Worm (Caenorhabditis elegans) whole organism, late embryonic: ENCODE data around the gene dsh-2.

Experiments
- F13H6.1 ChIP-seq: sonication (generic microtip); optimal IDR thresholded peaks from 2 replicates; lab custom pipeline; 2016; ENCODE audit warnings: missing genetic modification characterization, missing compliant biosample characterization
- K09A11.1 ChIP-seq: sonication (generic microtip); optimal IDR thresholded peaks from 2 replicates; lab custom pipeline; 2017; ENCODE audit warnings: antibody characterized with exemption, mild to moderate bottlenecking, missing genetic modification characterization, missing compliant biosample characterization; ENCODE audit not compliant: insufficient read depth
- T23F11.4 ChIP-seq: fragments of 200-800 bp; sonication (Bioruptor generic); optimal IDR thresholded peaks from 2 replicates; lab custom pipeline; 2018; ENCODE audit warnings: mild to moderate bottlenecking, missing genetic modification characterization, missing compliant biosample characterization
- Y22D7AL.16 ChIP-seq: sonication (generic microtip); optimal IDR thresholded peaks from 2 replicates; lab custom pipeline; 2016; ENCODE audit warnings: missing genetic modification characterization, missing compliant biosample characterization
- ahr-1 ChIP-seq: sonication (generic microtip); optimal IDR thresholded peaks from 2 replicates; lab custom pipeline; 2016; ENCODE audit warnings: missing genetic modification characterization, missing compliant biosample characterization
- ceh-18 ChIP-seq: sonication (generic microtip); optimal IDR thresholded peaks from 2 replicates; lab custom pipeline; 2016; ENCODE audit warnings: missing genetic modification characterization, missing compliant biosample characterization
- ceh-19 ChIP-seq: fragments of 200-800 bp; sonication (Bioruptor generic); optimal IDR thresholded peaks from 2 replicates; lab custom pipeline; 2018; ENCODE audit warnings: mild to moderate bottlenecking, missing genetic modification characterization, missing compliant biosample characterization
- ceh-24 ChIP-seq: sonication (generic microtip); optimal IDR thresholded peaks from 2 replicates; lab custom pipeline; 2016; ENCODE audit warnings: mild to moderate bottlenecking, missing genetic modification characterization, missing compliant biosample characterization
- ceh-31 ChIP-seq: sonication (generic microtip); optimal IDR thresholded peaks from 2 replicates; lab custom pipeline; 2016; ENCODE audit warnings: missing genetic modification characterization, missing compliant biosample characterization
- ceh-48 ChIP-seq: sonication (generic microtip); optimal IDR thresholded peaks from 2 replicates; lab custom pipeline; 2016; ENCODE audit warnings: missing genetic modification characterization, inconsistent platforms, missing compliant biosample characterization
- ets-4 ChIP-seq: sonication (generic microtip); optimal IDR thresholded peaks from 2 replicates; lab custom pipeline; 2016; ENCODE audit warnings: missing genetic modification characterization, missing compliant biosample characterization
- fkh-6 ChIP-seq: sonication (generic microtip); optimal IDR thresholded peaks from 2 replicates; lab custom pipeline; 2016; ENCODE audit warnings: missing genetic modification characterization, missing compliant biosample characterization
- gmeb-2 ChIP-seq: sonication (generic microtip); optimal IDR thresholded peaks from 2 replicates; lab custom pipeline; 2016; ENCODE audit warnings: missing genetic modification characterization, inconsistent platforms, missing compliant biosample characterization
- hlh-6 ChIP-seq: sonication (generic microtip); optimal IDR thresholded peaks from 2 replicates; lab custom pipeline; 2016; ENCODE audit warnings: missing genotype, missing genetic modification characterization, missing compliant biosample characterization
- lim-6 ChIP-seq: sonication (generic microtip); optimal IDR thresholded peaks from 2 replicates; lab custom pipeline; 2016; ENCODE audit warnings: missing genetic modification characterization, missing compliant biosample characterization
- madf-2 ChIP-seq: sonication (generic microtip); optimal IDR thresholded peaks from 2 replicates; lab custom pipeline; 2017; ENCODE audit warnings: missing genetic modification characterization, missing compliant biosample characterization
- npax-4 ChIP-seq: sonication (generic microtip); optimal IDR thresholded peaks from 2 replicates; lab custom pipeline; 2016; ENCODE audit warnings: missing genetic modification characterization, missing compliant biosample characterization
- pat-9 ChIP-seq: fragments of 200-800 bp; sonication (Bioruptor generic); optimal IDR thresholded peaks from 2 replicates; lab custom pipeline; 2018; ENCODE audit warnings: mild to moderate bottlenecking, missing genetic modification characterization, moderate library complexity, missing compliant biosample characterization
- pha-2 ChIP-seq: sonication (generic microtip); optimal IDR thresholded peaks from 2 replicates; lab custom pipeline; 2017; ENCODE audit warnings: mild to moderate bottlenecking, missing genetic modification characterization, missing compliant biosample characterization
- ref-2 ChIP-seq: sonication (generic microtip); optimal IDR thresholded peaks from 2 replicates; lab custom pipeline; 2016; ENCODE audit warnings: missing genetic modification characterization, missing compliant biosample characterization
- sox-4 ChIP-seq: sonication (generic microtip); optimal IDR thresholded peaks from 2 replicates; lab custom pipeline; 2017; ENCODE audit warnings: mild to moderate bottlenecking, missing genetic modification characterization, inconsistent platforms, missing compliant biosample characterization
- tbx-2 ChIP-seq: sonication (generic microtip); optimal IDR thresholded peaks from 2 replicates; lab custom pipeline; 2016; ENCODE audit warnings: missing genetic modification characterization, missing compliant biosample characterization
- unc-3 ChIP-seq, 2 experiments: fragments of 200-800 bp in 1 of 2; sonication (Bioruptor generic) in 1 of 2; sonication (generic microtip) in 1 of 2; conservative IDR thresholded peaks in 1 of 2; optimal IDR thresholded peaks in 1 of 2; 2 replicates each; pipeline versions ENCODE4 v1.3.6 to Lab custom; 2016 to 2022; ENCODE audit warnings: missing compliant biosample characterization in 2 of 2, missing genetic modification characterization in 2 of 2, missing genetic modification reagents in 1 of 2
- unc-55 ChIP-seq: sonication (generic microtip); optimal IDR thresholded peaks from 2 replicates; lab custom pipeline; 2017; ENCODE audit warnings: missing biosample characterization, missing genetic modification reagents, missing genetic modification characterization

Gene dsh-2

ce11 chrII:5032669-5033068, 48.3 kb downstream of the dsh-2 start (continued):
- TF ChIP-seq pat-9 (tag; lab: Kevin White, UChicago), result peak; percentile 88
- peak; percentile 75 for TF ChIP-seq ceh-31 (tag; lab: Kevin White, UChicago)
- peak; percentile 78 for TF ChIP-seq K09A11.1 (tag; lab: Kevin White, UChicago)
- peak; percentile 86 for TF ChIP-seq unc-3 (GFP tag; conservative IDR thresholded peaks at IDR 0.05; lab: Robert Waterston, UW)
- TF ChIP-seq unc-3 (tag; optimal IDR thresholded peaks at IDR 0.05; lab: Kevin White, UChicago), result peak; percentile 81
- TF ChIP-seq madf-2, result peak; percentile 81
- peak; percentile 88 for TF ChIP-seq pha-2 (tag; lab: Kevin White, UChicago)
- peak; percentile 90 for TF ChIP-seq ref-2 (tag; lab: Kevin White, UChicago)
- TF ChIP-seq tbx-2 (tag; lab: Kevin White, UChicago), result peak; percentile 85
- no peak for TF ChIP-seq unc-55 (GFP tag; lab: Kevin White, UChicago)
- peak; percentile 87 for TF ChIP-seq gmeb-2 (tag; lab: Kevin White, UChicago)
- peak; percentile 77 for TF ChIP-seq ceh-48 (tag; lab: Kevin White, UChicago)
- TF ChIP-seq sox-4 (tag; lab: Kevin White, UChicago), result peak; percentile 88
- TF ChIP-seq ceh-18 (tag; lab: Kevin White, UChicago), result peak; percentile 91
- TF ChIP-seq fkh-6 (tag; lab: Kevin White, UChicago), result peak; percentile 84
- peak; percentile 85 for TF ChIP-seq Y22D7AL.16
- TF ChIP-seq hlh-6 (tag; lab: Kevin White, UChicago), result peak; percentile 97

DNA sequence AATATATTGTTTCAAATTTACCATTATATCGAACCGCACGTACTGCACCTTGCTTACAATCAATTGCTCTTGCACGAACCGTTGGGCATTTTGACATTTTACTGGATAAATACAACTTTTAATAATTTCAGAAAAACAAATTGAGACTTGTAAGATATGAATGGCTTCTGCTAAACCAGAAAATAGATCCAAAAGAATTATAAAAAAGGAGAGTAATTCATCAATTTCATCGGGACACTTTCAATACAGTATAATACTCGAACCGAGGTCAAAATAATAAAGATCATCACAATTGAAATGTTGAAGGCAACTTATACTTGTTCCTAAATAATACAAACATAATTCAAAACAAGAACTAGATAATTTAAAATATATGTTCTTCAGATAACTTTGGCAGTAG, 49.4 kb downstream of the dsh-2 start, which contains the start of gene wdr-83:
Gene wdr-83, minus strand, starts transcription at position 101 of the 400 bp plus-strand sequence.
- TF ChIP-seq lim-6 (tag; lab: Kevin White, UChicago) (no peak), ets-4 (tag; lab: Kevin White, UChicago) (no peak), unc-55 (GFP tag; lab: Kevin White, UChicago) (no peak), unc-3 (GFP tag; conservative IDR thresholded peaks at IDR 0.05; lab: Robert Waterston, UW) (no peak), unc-3 (tag; optimal IDR thresholded peaks at IDR 0.05; lab: Kevin White, UChicago) (no peak), ceh-19 (no peak), tbx-2 (tag; lab: Kevin White, UChicago) (no peak), ahr-1 (tag; lab: Kevin White, UChicago) (no peak), ceh-24 (tag; lab: Kevin White, UChicago) (no peak), F13H6.1 (tag; lab: Kevin White, UChicago) (no peak), npax-4 (tag; lab: Kevin White, UChicago) (no peak), T23F11.4 (no peak)
